Worm (Caenorhabditis elegans) whole organism, early embryonic: ENCODE results near the gene T24E12.13.

Source experiments
- aly-1 ChIP-seq: sonication (generic microtip); optimal IDR thresholded peaks from 2 replicates; lab custom pipeline; 2016; ENCODE audit warnings: missing genetic modification characterization, missing compliant biosample characterization
- ama-1 ChIP-seq: fragments of 150-350 bp; optimal IDR thresholded peaks from 2 replicates; lab custom pipeline; 2014
- ets-7 ChIP-seq: sonication (generic microtip); optimal IDR thresholded peaks from 2 replicates; lab custom pipeline; 2016; ENCODE audit warnings: missing genotype, missing genetic modification characterization, missing compliant biosample characterization
- hmg-4 ChIP-seq: fragments of 200-800 bp; sonication (Bioruptor generic); optimal IDR thresholded peaks from 2 replicates; lab custom pipeline; 2018; ENCODE audit warnings: mild to moderate bottlenecking, missing genetic modification characterization, missing compliant biosample characterization
- hnd-1 ChIP-seq: sonication (generic microtip); optimal IDR thresholded peaks from 2 replicates; lab custom pipeline; 2016; ENCODE audit warnings: missing genetic modification characterization, missing compliant biosample characterization
- scrt-1 ChIP-seq: fragments of 200-800 bp; sonication (Bioruptor generic); IDR thresholded peaks from 2 replicates; pipeline ENCODE4 v1.3.6; 2022; ENCODE audit warnings: missing genetic modification characterization, missing compliant biosample characterization
- sea-1 ChIP-seq: fragments of 200-800 bp; sonication (Bioruptor generic); conservative IDR thresholded peaks from 2 replicates; pipeline ENCODE4 v1.3.6; 2022; ENCODE audit warnings: missing genetic modification characterization, missing compliant biosample characterization

DNA sequence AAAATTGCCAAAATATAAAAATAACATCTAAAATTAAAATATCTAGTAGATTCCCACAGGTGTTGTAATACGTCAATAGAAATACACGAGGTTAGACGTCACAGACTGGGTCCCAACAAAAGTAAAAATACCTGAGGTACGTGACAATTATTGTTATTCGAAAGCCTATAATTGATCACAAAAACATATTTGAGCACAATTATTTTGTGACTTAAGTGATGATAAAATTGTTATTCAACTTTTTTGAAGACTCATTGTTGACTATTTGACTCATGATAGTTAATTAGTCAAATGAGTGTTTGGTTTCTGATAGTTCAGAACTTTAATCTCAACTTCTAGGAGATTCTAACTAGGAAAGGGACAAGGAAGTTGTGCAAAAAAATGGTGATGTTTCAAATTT lies 9.4 kb upstream of the T24E12.13 start:
- TF ChIP-seq sea-1 (GFP tag; lab: Robert Waterston, UW), result no peak
- TF ChIP-seq ets-7 (tag; lab: Kevin White, UChicago), result no peak
- TF ChIP-seq scrt-1 (GFP tag; lab: Robert Waterston, UW), result no peak
- no peak for TF ChIP-seq hnd-1 (tag; lab: Kevin White, UChicago)
- TF ChIP-seq ama-1 (lab: Kevin White, UChicago), result no peak
- TF ChIP-seq aly-1 (tag; lab: Kevin White, UChicago), result no peak
- no peak for TF ChIP-seq hmg-4
